Fruit fly (Drosophila melanogaster) whole organism, embryonic: Measurements from ENCODE around the gene amos.
A peak's percentile ranks its signal among the peaks of the same experiment; 100 is the strongest.

Experiments used
- Ada2b ChIP-seq: fragments of 200-800 bp; sonication (Bioruptor generic); IDR thresholded peaks from 2 replicates; pipeline ENCODE4 v1.3.6; 2022; ENCODE audit warnings: missing biosample characterization, missing genetic modification characterization
- CG10147 ChIP-seq: fragments of 200-800 bp; sonication (Bioruptor generic); optimal IDR thresholded peaks from 2 replicates; lab custom pipeline; 2019; ENCODE audit warnings: missing biosample characterization, mild to moderate bottlenecking, missing genetic modification characterization, moderate library complexity
- CG10274 ChIP-seq: fragments of 200-800 bp; sonication (Bioruptor generic); optimal IDR thresholded peaks from 3 replicates; lab custom pipeline; 2017; ENCODE audit warnings: missing biosample characterization, mild to moderate bottlenecking, missing genetic modification characterization
- CG12104 ChIP-seq: fragments of 200-800 bp; sonication (Bioruptor generic); optimal IDR thresholded peaks from 3 replicates; lab custom pipeline; 2016; ENCODE audit warnings: missing biosample characterization, missing genetic modification characterization
- CG1233 ChIP-seq: fragments of 200-800 bp; sonication (Bioruptor generic); optimal IDR thresholded peaks from 4 replicates; lab custom pipeline; 2018; ENCODE audit warnings: missing biosample characterization, mild to moderate bottlenecking, missing genetic modification characterization
- CG12942 ChIP-seq: fragments of 200-800 bp; sonication (Bioruptor generic); optimal IDR thresholded peaks from 3 replicates; lab custom pipeline; 2016; ENCODE audit warnings: missing biosample characterization, missing genetic modification characterization
- CG15011 ChIP-seq: fragments of 200-800 bp; sonication (Bioruptor generic); optimal IDR thresholded peaks from 3 replicates; lab custom pipeline; 2018; ENCODE audit warnings: missing biosample characterization, mild to moderate bottlenecking, missing genetic modification characterization
- CG1647 ChIP-seq: fragments of 200-800 bp; sonication (Bioruptor generic); optimal IDR thresholded peaks from 3 replicates; lab custom pipeline; 2016; ENCODE audit warnings: missing biosample characterization, missing genetic modification characterization
- CG16779 ChIP-seq: fragments of 200-800 bp; sonication (Bioruptor generic); IDR thresholded peaks from 2 replicates; pipeline ENCODE4 v1.3.6; 2022; ENCODE audit warnings: missing biosample characterization, missing genetic modification characterization
- CG17829 ChIP-seq: fragments of 200-800 bp; optimal IDR thresholded peaks from 2 replicates; lab custom pipeline; 2019; ENCODE audit warnings: missing biosample characterization, mild to moderate bottlenecking, missing genetic modification characterization, moderate library complexity
- CG1792 ChIP-seq: fragments of 200-800 bp; sonication (Bioruptor generic); optimal IDR thresholded peaks from 2 replicates; lab custom pipeline; 2016; ENCODE audit warnings: missing biosample characterization, missing genetic modification characterization
- CG18262 ChIP-seq: fragments of 200-800 bp; optimal IDR thresholded peaks from 3 replicates; lab custom pipeline; 2019; ENCODE audit warnings: missing biosample characterization, mild to moderate bottlenecking, missing genetic modification characterization, moderate library complexity
- CG18599 ChIP-seq: fragments of 200-800 bp; sonication (Bioruptor generic); optimal IDR thresholded peaks from 3 replicates; lab custom pipeline; 2017; ENCODE audit warnings: missing biosample characterization, missing genetic modification characterization, mild to moderate bottlenecking, moderate library complexity, missing genetic modification reagents
- CG2202 ChIP-seq: fragments of 200-800 bp; sonication (Bioruptor generic); optimal IDR thresholded peaks from 2 replicates; lab custom pipeline; 2018; ENCODE audit warnings: missing biosample characterization, mild to moderate bottlenecking, missing genetic modification characterization
- CG2889 ChIP-seq: fragments of 200-800 bp; sonication (Bioruptor generic); IDR thresholded peaks from 3 replicates; pipeline ENCODE4 v1.3.6; 2022; ENCODE audit warnings: missing biosample characterization, missing genetic modification characterization
- CG3065 ChIP-seq: fragments of 200-800 bp; sonication (Bioruptor generic); optimal IDR thresholded peaks from 2 replicates; lab custom pipeline; 2016; ENCODE audit warnings: missing biosample characterization, missing genetic modification characterization
- CG3726 ChIP-seq: fragments of 200-800 bp; sonication (Bioruptor generic); IDR thresholded peaks from 3 replicates; pipeline ENCODE4, ENCODE4 v1.3.6; 2022; ENCODE audit warnings: missing biosample characterization, missing genetic modification characterization
- CG4820 ChIP-seq: fragments of 200-800 bp; sonication (Bioruptor generic); optimal IDR thresholded peaks from 3 replicates; lab custom pipeline; 2016; ENCODE audit warnings: missing biosample characterization, missing genetic modification characterization
- CrebB ChIP-seq: fragments of 200-800 bp; sonication (Bioruptor generic); optimal IDR thresholded peaks from 3 replicates; lab custom pipeline; 2018; ENCODE audit warnings: missing biosample characterization, mild to moderate bottlenecking, missing genetic modification characterization
- Dp ChIP-seq: fragments of 200-800 bp; sonication (Bioruptor generic); optimal IDR thresholded peaks from 2 replicates; lab custom pipeline; 2018; ENCODE audit warnings: missing biosample characterization, mild to moderate bottlenecking, missing genetic modification characterization, moderate library complexity
- Elba2 ChIP-seq: fragments of 200-800 bp; sonication (Bioruptor generic); optimal IDR thresholded peaks from 3 replicates; lab custom pipeline; 2016; ENCODE audit warnings: missing biosample characterization, missing genetic modification characterization
- HLH4C ChIP-seq: fragments of 200-800 bp; sonication (Bioruptor generic); IDR thresholded peaks from 3 replicates; pipeline ENCODE4 v1.3.6; 2022; ENCODE audit warnings: missing biosample characterization, missing genetic modification characterization; ENCODE audit not compliant: partially characterized antibody
- HLHmδ ChIP-seq: fragments of 200-800 bp; sonication (Bioruptor generic); optimal IDR thresholded peaks from 2 replicates; lab custom pipeline; 2018; ENCODE audit warnings: missing biosample characterization, mild to moderate bottlenecking, missing genetic modification characterization, moderate library complexity
- Hr51 ChIP-seq, 2 experiments: fragments of 200-800 bp; sonication (Bioruptor generic); optimal IDR thresholded peaks; 2 replicates in 1 of 2; 3 replicates in 1 of 2; lab custom pipeline; 2016 to 2018; ENCODE audit warnings: missing biosample characterization in 2 of 2, missing genetic modification characterization in 2 of 2, mild to moderate bottlenecking in 1 of 2, moderate library complexity in 1 of 2
- Kr ChIP-seq: fragments of 200-800 bp; sonication (Bioruptor generic); optimal IDR thresholded peaks from 2 replicates; lab custom pipeline; 2017; ENCODE audit warnings: missing biosample characterization, mild to moderate bottlenecking, missing genetic modification characterization
- Pdp1 ChIP-seq, 2 experiments: fragments of 200-800 bp; sonication (Bioruptor generic); optimal IDR thresholded peaks; 3 replicates each; lab custom pipeline; 2016; ENCODE audit warnings: missing biosample characterization in 2 of 2, missing genetic modification characterization in 2 of 2, mild to moderate bottlenecking in 1 of 2, moderate library complexity in 1 of 2
- Rx ChIP-seq: fragments of 200-800 bp; sonication (Bioruptor generic); IDR thresholded peaks from 2 replicates; pipeline ENCODE4 v1.3.6; 2022; ENCODE audit warnings: missing biosample characterization, missing genetic modification characterization
- Sox100B ChIP-seq: fragments of 200-800 bp; sonication (Bioruptor generic); optimal IDR thresholded peaks from 3 replicates; lab custom pipeline; 2018; ENCODE audit warnings: missing biosample characterization, mild to moderate bottlenecking, missing genetic modification characterization
- Trl ChIP-seq, 3 experiments: fragments of >200 bp in 2 of 3; fragments of 200-800 bp in 1 of 3; sonication (Bioruptor generic) in 1 of 3; optimal IDR thresholded peaks; 2 replicates in 1 of 3; 3 replicates in 2 of 3; lab custom pipeline; 2016 to 2017; ENCODE audit warnings: missing biosample characterization in 1 of 3, missing genetic modification characterization in 1 of 3
- ab ChIP-seq: fragments of 200-800 bp; sonication (Bioruptor generic); optimal IDR thresholded peaks from 2 replicates; lab custom pipeline; 2016; ENCODE audit warnings: missing biosample characterization, missing genetic modification characterization
- ase ChIP-seq: fragments of 200-800 bp; sonication (Bioruptor generic); IDR thresholded peaks from 3 replicates; pipeline ENCODE4 v1.3.6; 2022; ENCODE audit warnings: missing biosample characterization, missing genetic modification characterization
- bab2 ChIP-seq: fragments of 200-800 bp; sonication (Bioruptor generic); optimal IDR thresholded peaks from 2 replicates; lab custom pipeline; 2016; ENCODE audit warnings: missing biosample characterization, missing genetic modification characterization
- bowl ChIP-seq: fragments of 200-800 bp; sonication (Bioruptor generic); IDR thresholded peaks from 2 replicates; pipeline ENCODE4 v1.3.6; 2022; ENCODE audit warnings: missing biosample characterization, missing genetic modification characterization
- cad ChIP-seq: fragments of >200 bp; optimal IDR thresholded peaks from 2 replicates; lab custom pipeline; 2017; ENCODE audit warnings: missing biosample characterization, missing genetic modification characterization
- ci ChIP-seq: fragments of 200-800 bp; sonication (Bioruptor generic); IDR thresholded peaks from 3 replicates; pipeline ENCODE4 v1.3.6; 2022; ENCODE audit warnings: missing biosample characterization, missing genetic modification characterization
- dmrt11E ChIP-seq: fragments of 200-800 bp; sonication (Bioruptor generic); optimal IDR thresholded peaks from 3 replicates; lab custom pipeline; 2018; ENCODE audit warnings: missing biosample characterization, mild to moderate bottlenecking, missing genetic modification characterization, moderate library complexity
- fd3F ChIP-seq: fragments of 200-800 bp; sonication (Bioruptor generic); optimal IDR thresholded peaks from 2 replicates; lab custom pipeline; 2018; ENCODE audit warnings: missing biosample characterization, mild to moderate bottlenecking, missing genetic modification characterization, moderate library complexity
- ftz-f1 ChIP-seq: fragments of 200-800 bp; sonication (Bioruptor generic); optimal IDR thresholded peaks from 2 replicates; lab custom pipeline; 2016; ENCODE audit warnings: missing biosample characterization, missing genetic modification characterization
- gcm2 ChIP-seq: fragments of 200-800 bp; sonication (Bioruptor generic); optimal IDR thresholded peaks from 2 replicates; lab custom pipeline; 2016; ENCODE audit warnings: missing biosample characterization, missing genetic modification characterization
- hkb ChIP-seq, 2 experiments: fragments of 200-800 bp in 1 of 2; fragments of >200 bp in 1 of 2; sonication (Bioruptor generic) in 1 of 2; IDR thresholded peaks in 1 of 2; optimal IDR thresholded peaks in 1 of 2; 2 replicates each; pipeline versions ENCODE4 v1.3.6 to Lab custom; 2017 to 2022; ENCODE audit warnings: missing biosample characterization in 1 of 2, missing genetic modification characterization in 1 of 2
- kni ChIP-seq: fragments of 200-800 bp; sonication (Bioruptor generic); optimal IDR thresholded peaks from 3 replicates; lab custom pipeline; 2017; ENCODE audit warnings: mild to moderate bottlenecking, missing biosample characterization, missing genetic modification reagents, missing genetic modification characterization
- mld ChIP-seq: fragments of 200-800 bp; sonication (Bioruptor generic); IDR thresholded peaks from 3 replicates; pipeline ENCODE4 v1.3.6; 2022; ENCODE audit warnings: missing biosample characterization, missing genetic modification characterization; ENCODE audit not compliant: partially characterized antibody
- nom ChIP-seq: fragments of 200-800 bp; sonication (Bioruptor generic); optimal IDR thresholded peaks from 2 replicates; lab custom pipeline; 2017; ENCODE audit warnings: missing biosample characterization, missing genetic modification characterization, mild to moderate bottlenecking, moderate library complexity, missing genetic modification reagents
- pho ChIP-seq: fragments of 200-800 bp; sonication (Bioruptor generic); optimal IDR thresholded peaks from 2 replicates; lab custom pipeline; 2016; ENCODE audit warnings: missing biosample characterization, missing genetic modification characterization
- row ChIP-seq: fragments of 200-800 bp; sonication (Bioruptor generic); IDR thresholded peaks from 3 replicates; pipeline ENCODE4 v1.3.6; 2022; ENCODE audit warnings: missing biosample characterization, missing genetic modification characterization
- salm ChIP-seq: fragments of 200-800 bp; sonication (Bioruptor generic); optimal IDR thresholded peaks from 2 replicates; lab custom pipeline; 2018; ENCODE audit warnings: missing biosample characterization, mild to moderate bottlenecking, missing genetic modification characterization
- scrt ChIP-seq: fragments of 200-800 bp; sonication (Bioruptor generic); optimal IDR thresholded peaks from 2 replicates; lab custom pipeline; 2018; ENCODE audit warnings: missing biosample characterization, mild to moderate bottlenecking, missing genetic modification characterization, moderate library complexity
- seq ChIP-seq: fragments of 200-800 bp; sonication (Bioruptor generic); IDR thresholded peaks from 2 replicates; pipeline ENCODE4 v1.3.6; 2022; ENCODE audit warnings: missing biosample characterization, missing genetic modification characterization
- shn ChIP-seq: fragments of 200-800 bp; sonication (Bioruptor generic); optimal IDR thresholded peaks from 3 replicates; lab custom pipeline; 2016; ENCODE audit warnings: missing biosample characterization, missing genetic modification characterization
- sob ChIP-seq: fragments of 200-800 bp; sonication (Bioruptor generic); IDR thresholded peaks from 2 replicates; pipeline ENCODE4 v1.3.6; 2022; ENCODE audit warnings: missing biosample characterization, missing genetic modification characterization
- z ChIP-seq: fragments of 200-800 bp; sonication (Bioruptor generic); IDR thresholded peaks from 3 replicates; pipeline ENCODE4 v1.3.6; 2022; ENCODE audit warnings: missing biosample characterization, missing genetic modification characterization

The amos gene

DNA sequence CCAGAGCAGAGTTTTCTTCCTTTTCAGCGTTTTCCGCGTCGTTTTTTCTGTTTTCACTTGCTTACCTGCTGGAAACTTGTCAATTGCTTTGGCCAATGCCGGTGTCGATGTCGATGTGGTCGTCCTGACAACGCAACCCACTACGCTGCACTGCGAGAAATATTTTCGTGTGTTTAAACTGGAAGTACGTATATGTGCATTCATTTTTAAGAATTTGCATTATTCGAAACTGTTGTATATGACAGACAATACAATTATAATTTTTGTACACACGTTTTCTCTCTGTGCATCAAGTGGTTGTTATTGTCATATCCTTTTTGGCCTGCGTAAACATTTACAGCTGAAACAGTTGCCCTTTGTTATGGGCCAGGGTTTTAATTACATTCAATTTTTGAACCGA is 19.3 kb upstream of the amos start, which contains the start of gene IFT46 (continued):
- TF ChIP-seq Sox100B (GFP tag; lab: Kevin White, UChicago) (no peak), nom (GFP tag; lab: Kevin White, UChicago) (no peak), Ada2b (GFP tag; lab: Robert Waterston, UW) (0 out of 2 replicates have a peak, but pooled peaks have one; percentile 23), cad (GFP tag; lab: Kevin White, UChicago) (no peak), dmrt11E (tag; lab: Kevin White, UChicago) (peak; percentile 32), Pdp1 (GFP tag; optimal IDR thresholded peaks at IDR 0.05; lab: Kevin White, UChicago) (no peak), ftz-f1 (GFP tag; lab: Kevin White, UChicago) (no peak), mld (GFP tag; lab: Robert Waterston, UW) (no peak), CG12104 (GFP tag; lab: Kevin White, UChicago) (no peak), shn (GFP tag; lab: Kevin White, UChicago) (no peak), Dp (no peak), z (GFP tag; lab: Robert Waterston, UW) (no peak), ase (GFP tag; lab: Robert Waterston, UW) (no peak), Hr51 (GFP tag; optimal IDR thresholded peaks at IDR 0.05; lab: Kevin White, UChicago) (no peak), CG1792 (GFP tag; lab: Kevin White, UChicago) (no peak), HLH4C (GFP tag; lab: Robert Waterston, UW) (no peak), bowl (no peak), hkb (optimal IDR thresholded peaks at IDR 0.05; lab: Kevin White, UChicago) (no peak), hkb (GFP tag; IDR thresholded peaks at IDR 0.05; lab: Robert Waterston, UW) (no peak), salm (tag; lab: Kevin White, UChicago) (no peak), fd3F (no peak), gcm2 (no peak), CG2202 (tag; lab: Kevin White, UChicago) (no peak), pho (no peak), ab (GFP tag; lab: Kevin White, UChicago) (no peak), CG17829 (tag; lab: Kevin White, UChicago) (peak; percentile 3), CG15011 (no peak), CG18262 (tag; lab: Kevin White, UChicago) (peak; percentile 11), CG2889 (GFP tag; lab: Robert Waterston, UW) (no peak), CG10274 (no peak), seq (GFP tag; lab: Robert Waterston, UW) (0 out of 2 replicates have a peak, but pooled peaks have one; percentile 25), CG4820 (GFP tag; lab: Kevin White, UChicago) (no peak), CG3726 (GFP tag; lab: Robert Waterston, UW) (no peak), CG18599 (GFP tag; lab: Kevin White, UChicago) (no peak), CG16779 (GFP tag; lab: Robert Waterston, UW) (no peak), bab2 (GFP tag; lab: Kevin White, UChicago) (peak; percentile 25), scrt (GFP tag; lab: Kevin White, UChicago) (no peak), sob (no peak), Rx (GFP tag; lab: Robert Waterston, UW) (no peak), CG1647 (GFP tag; lab: Kevin White, UChicago) (no peak), CrebB (tag; lab: Kevin White, UChicago) (no peak), kni (GFP tag; lab: Kevin White, UChicago) (no peak), Trl (optimal IDR thresholded peaks at IDR 0.05; lab: Kevin White, UChicago) (no peak), Trl (GFP tag; optimal IDR thresholded peaks at IDR 0.05; lab: Kevin White, UChicago) (no peak), ci (no peak), Elba2 (GFP tag; lab: Kevin White, UChicago) (peak; percentile 44), CG12942 (GFP tag; lab: Kevin White, UChicago) (no peak), HLHmδ (GFP tag; lab: Kevin White, UChicago) (no peak), row (peak; percentile 56; the same call in 1 of the 3 replicates), Kr (GFP tag; lab: Kevin White, UChicago) (no peak), CG3065 (no peak), CG10147 (GFP tag; lab: Kevin White, UChicago) (no peak), CG1233 (GFP tag; lab: Kevin White, UChicago) (no peak)
